Fruit fly (Drosophila melanogaster) whole organism, embryonic: ENCODE measurements around the gene Tim9b.

Experiments used
- Ada2b ChIP-seq: fragments of 200-800 bp; sonication (Bioruptor generic); IDR thresholded peaks from 2 replicates; pipeline ENCODE4 v1.3.6; 2022; ENCODE audit warnings: missing biosample characterization, missing genetic modification characterization
- CG10543 ChIP-seq: fragments of 200-800 bp; sonication (Bioruptor generic); optimal IDR thresholded peaks from 3 replicates; lab custom pipeline; 2017; ENCODE audit warnings: missing biosample characterization, mild to moderate bottlenecking, missing genetic modification characterization, moderate library complexity
- CG11247 ChIP-seq: fragments of 200-800 bp; sonication (Bioruptor generic); IDR thresholded peaks from 2 replicates; pipeline ENCODE4 v1.3.6; 2022; ENCODE audit warnings: missing biosample characterization, missing genetic modification characterization
- CG11398 ChIP-seq: fragments of 200-800 bp; sonication (Bioruptor generic); optimal IDR thresholded peaks from 2 replicates; lab custom pipeline; 2016; ENCODE audit warnings: missing biosample characterization, missing genetic modification characterization
- CG11696 ChIP-seq: fragments of 200-800 bp; sonication (Bioruptor generic); IDR thresholded peaks from 2 replicates; pipeline ENCODE4 v1.3.6; 2022; ENCODE audit warnings: missing biosample characterization, missing genetic modification characterization
- CG12104 ChIP-seq: fragments of 200-800 bp; sonication (Bioruptor generic); optimal IDR thresholded peaks from 3 replicates; lab custom pipeline; 2016; ENCODE audit warnings: missing biosample characterization, missing genetic modification characterization
- CG12236 ChIP-seq: fragments of 200-800 bp; sonication (Bioruptor generic); optimal IDR thresholded peaks from 2 replicates; lab custom pipeline; 2016; ENCODE audit warnings: missing biosample characterization, missing genetic modification characterization
- CG14014 ChIP-seq: fragments of 200-800 bp; sonication (Bioruptor generic); IDR thresholded peaks from 2 replicates; pipeline ENCODE4 v1.3.6; 2022; ENCODE audit warnings: missing biosample characterization, missing genetic modification characterization
- CG14441 ChIP-seq: fragments of 200-800 bp; sonication (Bioruptor generic); IDR thresholded peaks from 2 replicates; pipeline ENCODE4 v1.3.6; 2022; ENCODE audit warnings: missing biosample characterization, missing genetic modification characterization
- CG15696 ChIP-seq: fragments of 200-800 bp; sonication (Bioruptor generic); optimal IDR thresholded peaks from 2 replicates; lab custom pipeline; 2019; ENCODE audit warnings: missing biosample characterization, mild to moderate bottlenecking, missing genetic modification characterization, moderate library complexity
- CG17361 ChIP-seq: fragments of 200-800 bp; sonication (Bioruptor generic); IDR thresholded peaks from 3 replicates; pipeline ENCODE4 v1.3.6; 2022; ENCODE audit warnings: missing biosample characterization, missing genetic modification characterization
- CG18764 ChIP-seq: fragments of 200-800 bp; sonication (Bioruptor generic); optimal IDR thresholded peaks from 3 replicates; lab custom pipeline; 2016; ENCODE audit warnings: missing biosample characterization, missing genetic modification characterization
- CG2875 ChIP-seq: fragments of 200-800 bp; sonication (Bioruptor generic); optimal IDR thresholded peaks from 2 replicates; lab custom pipeline; 2017; ENCODE audit warnings: missing biosample characterization, mild to moderate bottlenecking, missing genetic modification characterization, missing genetic modification reagents
- CG30431 ChIP-seq: fragments of 200-800 bp; sonication (Bioruptor generic); optimal IDR thresholded peaks from 2 replicates; lab custom pipeline; 2017; ENCODE audit warnings: missing biosample characterization, missing genetic modification characterization
- CG31441 ChIP-seq: fragments of 200-800 bp; sonication (Bioruptor generic); IDR thresholded peaks from 2 replicates; pipeline ENCODE4 v1.3.6; 2022; ENCODE audit warnings: missing biosample characterization, missing genetic modification characterization
- CG3995 ChIP-seq: fragments of 200-800 bp; sonication (Bioruptor generic); optimal IDR thresholded peaks from 3 replicates; lab custom pipeline; 2016; ENCODE audit warnings: missing biosample characterization, missing genetic modification characterization
- CG6175 ChIP-seq: fragments of 200-800 bp; sonication (Bioruptor generic); IDR thresholded peaks from 3 replicates; pipeline ENCODE4 v1.3.6; 2022; ENCODE audit warnings: missing biosample characterization, missing genetic modification characterization
- CG6654 ChIP-seq: fragments of 200-800 bp; sonication (Bioruptor generic); optimal IDR thresholded peaks from 2 replicates; lab custom pipeline; 2017; ENCODE audit warnings: missing biosample characterization, mild to moderate bottlenecking, missing genetic modification characterization
- CG8290 ChIP-seq, 3 experiments: fragments of 200-800 bp; sonication (Bioruptor generic); optimal IDR thresholded peaks; 2 replicates each; lab custom pipeline; 2016 to 2019; ENCODE audit warnings: missing biosample characterization in 3 of 3, missing genetic modification characterization in 3 of 3, mild to moderate bottlenecking in 2 of 3, moderate library complexity in 1 of 3
- CG8388 ChIP-seq: fragments of 200-800 bp; sonication (Bioruptor generic); optimal IDR thresholded peaks from 2 replicates; lab custom pipeline; 2019; ENCODE audit warnings: missing biosample characterization, mild to moderate bottlenecking, missing genetic modification characterization, moderate library complexity
- CG8478 ChIP-seq: fragments of >200 bp; optimal IDR thresholded peaks from 2 replicates; lab custom pipeline; 2018
- CG9437 ChIP-seq: fragments of 200-800 bp; sonication (Bioruptor generic); optimal IDR thresholded peaks from 2 replicates; lab custom pipeline; 2018; ENCODE audit warnings: missing biosample characterization, mild to moderate bottlenecking, missing genetic modification characterization
- CG9817 ChIP-seq: fragments of 200-800 bp; sonication (Bioruptor generic); optimal IDR thresholded peaks from 2 replicates; lab custom pipeline; 2018; ENCODE audit warnings: missing biosample characterization, mild to moderate bottlenecking, missing genetic modification characterization, moderate library complexity
- CTCF ChIP-seq: fragments of 200-800 bp; sonication (Bioruptor generic); optimal IDR thresholded peaks from 2 replicates; lab custom pipeline; 2017; ENCODE audit warnings: missing biosample characterization, mild to moderate bottlenecking, missing genetic modification characterization, moderate library complexity
- Ets97D ChIP-seq: fragments of 200-800 bp; sonication (Bioruptor generic); optimal IDR thresholded peaks from 3 replicates; lab custom pipeline; 2016; ENCODE audit warnings: missing biosample characterization, missing genetic modification characterization
- Fer3 ChIP-seq: fragments of 200-800 bp; sonication (Bioruptor generic); optimal IDR thresholded peaks from 2 replicates; lab custom pipeline; 2018; ENCODE audit warnings: missing biosample characterization, mild to moderate bottlenecking, missing genetic modification characterization, moderate library complexity
- MBD-R2 ChIP-seq: fragments of 200-800 bp; sonication (Bioruptor generic); IDR thresholded peaks from 2 replicates; pipeline ENCODE4 v1.3.6; 2022; ENCODE audit warnings: missing biosample characterization, missing genetic modification characterization
- MTF-1 ChIP-seq: fragments of 200-800 bp; sonication (Bioruptor generic); optimal IDR thresholded peaks from 2 replicates; lab custom pipeline; 2018; ENCODE audit warnings: missing biosample characterization, mild to moderate bottlenecking, missing genetic modification characterization, borderline replicate concordance
- Mad ChIP-seq: fragments of 200-800 bp; sonication (Bioruptor generic); optimal IDR thresholded peaks from 2 replicates; lab custom pipeline; 2016; ENCODE audit warnings: missing biosample characterization, missing genetic modification characterization
- Neu2 ChIP-seq: fragments of 200-800 bp; sonication (Bioruptor generic); optimal IDR thresholded peaks from 3 replicates; lab custom pipeline; 2016; ENCODE audit warnings: missing biosample characterization, missing genetic modification characterization, borderline replicate concordance
- Nf-YB ChIP-seq: fragments of 200-800 bp; sonication (Bioruptor generic); optimal IDR thresholded peaks from 3 replicates; lab custom pipeline; 2019; ENCODE audit warnings: missing biosample characterization, mild to moderate bottlenecking, missing genetic modification characterization, moderate library complexity
- Optix ChIP-seq: fragments of 200-800 bp; sonication (Bioruptor generic); IDR thresholded peaks from 3 replicates; pipeline ENCODE4 v1.3.6; 2022; ENCODE audit warnings: missing biosample characterization, missing genetic modification characterization
- Side ChIP-seq: fragments of 200-800 bp; sonication (Bioruptor generic); optimal IDR thresholded peaks from 2 replicates; lab custom pipeline; 2016; ENCODE audit warnings: missing biosample characterization, missing genetic modification characterization
- Sin3A ChIP-seq: fragments of >200 bp; optimal IDR thresholded peaks from 2 replicates; lab custom pipeline; 2018
- Sox102F ChIP-seq: fragments of 200-800 bp; sonication (Bioruptor generic); optimal IDR thresholded peaks from 2 replicates; lab custom pipeline; 2018; ENCODE audit warnings: missing biosample characterization, mild to moderate bottlenecking, missing genetic modification characterization, moderate library complexity
- Trl ChIP-seq, 3 experiments: fragments of >200 bp in 2 of 3; fragments of 200-800 bp in 1 of 3; sonication (Bioruptor generic) in 1 of 3; optimal IDR thresholded peaks; 2 replicates in 1 of 3; 3 replicates in 2 of 3; lab custom pipeline; 2016 to 2017; ENCODE audit warnings: missing biosample characterization in 1 of 3, missing genetic modification characterization in 1 of 3
- amos ChIP-seq: fragments of 200-800 bp; sonication (Bioruptor generic); IDR thresholded peaks from 2 replicates; pipeline ENCODE4 v1.3.6; 2022; ENCODE audit warnings: missing biosample characterization, missing genetic modification characterization; ENCODE audit not compliant: partially characterized antibody
- ash1 ChIP-seq: fragments of 200-800 bp; sonication (Bioruptor generic); optimal IDR thresholded peaks from 2 replicates; lab custom pipeline; 2018; ENCODE audit warnings: missing biosample characterization, mild to moderate bottlenecking, missing genetic modification characterization
- caup ChIP-seq: fragments of 200-800 bp; sonication (Bioruptor generic); optimal IDR thresholded peaks from 3 replicates; lab custom pipeline; 2017; ENCODE audit warnings: missing biosample characterization, mild to moderate bottlenecking, missing genetic modification characterization, moderate library complexity; ENCODE audit not compliant: severe bottlenecking
- crol ChIP-seq: fragments of 200-800 bp; sonication (Bioruptor generic); IDR thresholded peaks from 2 replicates; pipeline ENCODE4 v1.3.6; 2022; ENCODE audit warnings: missing biosample characterization, missing genetic modification characterization
- dati ChIP-seq: fragments of 200-800 bp; sonication (Bioruptor generic); IDR thresholded peaks from 2 replicates; pipeline ENCODE4 v1.3.6; 2022; ENCODE audit warnings: missing biosample characterization, missing genetic modification characterization
- dysf ChIP-seq: fragments of 200-800 bp; sonication (Bioruptor generic); IDR thresholded peaks from 3 replicates; pipeline ENCODE4 v1.3.6; 2022; ENCODE audit warnings: missing biosample characterization, missing genetic modification characterization
- gsb ChIP-seq: fragments of 200-800 bp; sonication (Bioruptor generic); IDR thresholded peaks from 2 replicates; pipeline ENCODE4 v1.3.6; 2022; ENCODE audit warnings: missing biosample characterization, missing genetic modification characterization
- luna ChIP-seq: fragments of 200-800 bp; sonication (Bioruptor generic); optimal IDR thresholded peaks from 2 replicates; lab custom pipeline; 2016; ENCODE audit warnings: missing biosample characterization, missing genetic modification characterization
- mld ChIP-seq: fragments of 200-800 bp; sonication (Bioruptor generic); IDR thresholded peaks from 3 replicates; pipeline ENCODE4 v1.3.6; 2022; ENCODE audit warnings: missing biosample characterization, missing genetic modification characterization; ENCODE audit not compliant: partially characterized antibody
- sd ChIP-seq: fragments of 200-800 bp; sonication (Bioruptor generic); optimal IDR thresholded peaks from 3 replicates; lab custom pipeline; 2018; ENCODE audit warnings: missing biosample characterization, mild to moderate bottlenecking, missing genetic modification characterization, moderate library complexity
- shn ChIP-seq: fragments of 200-800 bp; sonication (Bioruptor generic); optimal IDR thresholded peaks from 3 replicates; lab custom pipeline; 2016; ENCODE audit warnings: missing biosample characterization, missing genetic modification characterization
- sisA ChIP-seq: fragments of 200-800 bp; sonication (Bioruptor generic); IDR thresholded peaks from 2 replicates; pipeline ENCODE4 v1.3.6; 2022; ENCODE audit warnings: missing biosample characterization, missing genetic modification characterization
- slou ChIP-seq: fragments of 200-800 bp; sonication (Bioruptor generic); optimal IDR thresholded peaks from 3 replicates; lab custom pipeline; 2016; ENCODE audit warnings: missing biosample characterization, missing genetic modification characterization
- ssp ChIP-seq: fragments of 200-800 bp; sonication (Bioruptor generic); IDR thresholded peaks from 2 replicates; pipeline ENCODE4 v1.3.6; 2022; ENCODE audit warnings: missing biosample characterization, missing genetic modification characterization
- tgo ChIP-seq: fragments of 200-800 bp; sonication (Bioruptor generic); IDR thresholded peaks from 3 replicates; pipeline ENCODE4 v1.3.6; 2022; ENCODE audit warnings: missing biosample characterization, missing genetic modification characterization
- zen ChIP-seq: fragments of 200-800 bp; sonication (Bioruptor generic); optimal IDR thresholded peaks from 3 replicates; lab custom pipeline; 2018; ENCODE audit warnings: missing biosample characterization, mild to moderate bottlenecking, missing genetic modification characterization, moderate library complexity

The Tim9b gene

DNA sequence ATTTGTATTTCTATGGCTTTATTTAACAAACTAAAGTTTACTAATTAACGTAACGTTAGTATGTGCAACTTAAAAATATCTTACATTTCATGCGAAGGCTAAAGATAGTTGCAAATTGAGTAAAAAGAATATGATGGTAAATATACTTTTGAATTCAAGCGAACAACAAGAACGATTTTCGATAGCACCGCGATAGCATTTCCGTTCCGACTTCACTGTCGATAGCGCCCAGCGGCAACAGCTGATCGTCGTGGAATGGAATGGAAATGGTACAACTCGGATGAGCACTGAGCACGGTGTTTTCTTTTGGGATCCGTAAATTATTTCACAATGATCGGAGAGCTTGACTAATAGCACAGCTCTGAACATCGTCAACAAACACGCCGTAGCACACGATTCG lies 4.9 kb downstream of the Tim9b start (continued):
- TF ChIP-seq Neu2 (GFP tag; lab: Kevin White, UChicago), result no peak
- TF ChIP-seq MBD-R2 (GFP tag; lab: Robert Waterston, UW), result peak; percentile 76
- peak; percentile 34 for TF ChIP-seq CG8388 (GFP tag; lab: Kevin White, UChicago)
- no peak for TF ChIP-seq shn (GFP tag; lab: Kevin White, UChicago)
- no peak for TF ChIP-seq zen (tag; lab: Kevin White, UChicago)
- TF ChIP-seq ssp (GFP tag; lab: Robert Waterston, UW), result no peak
- peak; percentile 34; the same call in 1 of the 2 replicates for TF ChIP-seq amos (GFP tag; lab: Robert Waterston, UW)
- no peak for TF ChIP-seq Sox102F (GFP tag; lab: Kevin White, UChicago)
- TF ChIP-seq Side, result peak; percentile 51
- peak; percentile 30 for TF ChIP-seq ash1 (GFP tag; lab: Kevin White, UChicago)
- TF ChIP-seq CG14014, result peak; percentile 14; the same call in 1 of the 2 replicates
- peak; percentile 14 for TF ChIP-seq CTCF (GFP tag; lab: Kevin White, UChicago)
- no peak for TF ChIP-seq CG14441 (GFP tag; lab: Robert Waterston, UW)
- peak; percentile 68 for TF ChIP-seq CG10543
- no peak; the same call in 2 of the 3 replicates for TF ChIP-seq CG17361
- TF ChIP-seq crol (GFP tag; lab: Robert Waterston, UW), result no peak
- peak; percentile 82 for TF ChIP-seq caup
- TF ChIP-seq CG31441 (GFP tag; lab: Robert Waterston, UW), result no peak; the same call in 1 of the 2 replicates
- TF ChIP-seq CG30431 (GFP tag; lab: Kevin White, UChicago), result no peak
- no peak for TF ChIP-seq slou (GFP tag; lab: Kevin White, UChicago)
- no peak for TF ChIP-seq sisA (GFP tag; lab: Robert Waterston, UW)
- no peak for TF ChIP-seq CG11247
- TF ChIP-seq Nf-YB (GFP tag; lab: Kevin White, UChicago), result peak; percentile 58
- no peak for TF ChIP-seq tgo
- peak; percentile 20 for TF ChIP-seq CG12236 (GFP tag; lab: Kevin White, UChicago)
- no peak for TF ChIP-seq CG9817 (tag; lab: Kevin White, UChicago)
- TF ChIP-seq gsb, result 0 out of 2 replicates have a peak, but pooled peaks have one; percentile 9
- no peak for TF ChIP-seq Ada2b (GFP tag; lab: Robert Waterston, UW)
- no peak for TF ChIP-seq sd (tag; lab: Kevin White, UChicago)
- TF ChIP-seq Fer3, result peak; percentile 68
- TF ChIP-seq CG3995 (GFP tag; lab: Kevin White, UChicago), result peak; percentile 37
- peak; percentile 17 for TF ChIP-seq CG9437 (GFP tag; lab: Kevin White, UChicago)
- no peak for TF ChIP-seq CG8290 (GFP tag; optimal IDR thresholded peaks at IDR 0.05; lab: Kevin White, UChicago)
- peak; percentile 63 to 82 for TF ChIP-seq CG8290 (tag; optimal IDR thresholded peaks at IDR 0.05; lab: Kevin White, UChicago)
- TF ChIP-seq luna (GFP tag; lab: Kevin White, UChicago), result no peak
- TF ChIP-seq dysf (GFP tag; lab: Robert Waterston, UW), result no peak
- TF ChIP-seq MTF-1 (GFP tag; lab: Kevin White, UChicago), result peak; percentile 76
- TF ChIP-seq Mad (GFP tag; lab: Kevin White, UChicago), result no peak
- peak; percentile 98 for TF ChIP-seq Ets97D (GFP tag; lab: Kevin White, UChicago)
- no peak for TF ChIP-seq CG15696 (tag; lab: Kevin White, UChicago)
- TF ChIP-seq Optix (GFP tag; lab: Robert Waterston, UW), result no peak
- no peak for TF ChIP-seq Sin3A (lab: Kevin White, UChicago)
- no peak for TF ChIP-seq Trl (optimal IDR thresholded peaks at IDR 0.05; lab: Kevin White, UChicago)
- TF ChIP-seq Trl (GFP tag; optimal IDR thresholded peaks at IDR 0.05; lab: Kevin White, UChicago), result no peak
- no peak for TF ChIP-seq mld (GFP tag; lab: Robert Waterston, UW)
- peak; percentile 55 for TF ChIP-seq CG2875
- TF ChIP-seq CG18764 (GFP tag; lab: Kevin White, UChicago), result no peak
- TF ChIP-seq CG11398, result no peak
- TF ChIP-seq CG12104, result peak; percentile 15
- TF ChIP-seq dati (GFP tag; lab: Robert Waterston, UW), result no peak
- TF ChIP-seq CG8478 (lab: Kevin White, UChicago), result no peak
- TF ChIP-seq CG6654 (GFP tag; lab: Kevin White, UChicago), result no peak
- no peak for TF ChIP-seq CG6175 (GFP tag; lab: Robert Waterston, UW)
- TF ChIP-seq CG11696, result no peak
